Worm (Caenorhabditis elegans) whole organism, young adult: ENCODE measurements around the gene F39G3.3.

Experiments
- D2030.7 ChIP-seq: fragments of 200-800 bp; sonication (Bioruptor generic); IDR thresholded peaks from 2 replicates; pipeline ENCODE4 v1.3.6; 2022; ENCODE audit warnings: missing genetic modification reagents, missing genetic modification characterization, missing compliant biosample characterization
- F22D6.2 ChIP-seq: sonication (generic microtip); optimal IDR thresholded peaks from 2 replicates; lab custom pipeline; 2016; ENCODE audit warnings: mild to moderate bottlenecking, missing genetic modification characterization, missing compliant biosample characterization
- F23B12.7 ChIP-seq: sonication (generic microtip); optimal IDR thresholded peaks from 2 replicates; lab custom pipeline; 2017; ENCODE audit warnings: missing genetic modification characterization, mild to moderate bottlenecking, missing compliant biosample characterization, antibody characterized with exemption, moderate library complexity; ENCODE audit not compliant: insufficient read depth
- F55B11.4 ChIP-seq: sonication (generic microtip); optimal IDR thresholded peaks from 2 replicates; lab custom pipeline; 2016; ENCODE audit warnings: missing compliant biosample characterization, missing genetic modification characterization, borderline replicate concordance; ENCODE audit not compliant: insufficient read depth
- F57A8.1 ChIP-seq: fragments of 200-800 bp; sonication (Bioruptor generic); optimal IDR thresholded peaks from 2 replicates; lab custom pipeline; 2018; ENCODE audit warnings: mild to moderate bottlenecking, missing genetic modification characterization, moderate library complexity, missing compliant biosample characterization
- F57C9.4 ChIP-seq: sonication (generic microtip); optimal IDR thresholded peaks from 2 replicates; lab custom pipeline; 2017; ENCODE audit warnings: mild to moderate bottlenecking, missing genetic modification characterization, missing compliant biosample characterization
- T07F8.4 ChIP-seq: sonication (generic microtip); optimal IDR thresholded peaks from 2 replicates; lab custom pipeline; 2016; ENCODE audit warnings: mild to moderate bottlenecking, missing genetic modification characterization, moderate library complexity, missing compliant biosample characterization
- T26A5.8 ChIP-seq: sonication (generic microtip); optimal IDR thresholded peaks from 2 replicates; lab custom pipeline; 2016; ENCODE audit warnings: missing genetic modification characterization, missing compliant biosample characterization
- Y53F4B.3 ChIP-seq: fragments of 200-800 bp; sonication (Bioruptor generic); IDR thresholded peaks from 2 replicates; pipeline ENCODE4 v1.3.6; 2022; ENCODE audit warnings: missing genetic modification reagents, missing genetic modification characterization, missing compliant biosample characterization
- Y56A3A.18 ChIP-seq: fragments of 200-800 bp; sonication (Bioruptor generic); IDR thresholded peaks from 2 replicates; pipeline ENCODE4 v1.3.6; 2022; ENCODE audit warnings: missing genetic modification reagents, missing genetic modification characterization, missing compliant biosample characterization
- Y67H2A.10 ChIP-seq: fragments of 200-800 bp; sonication (Bioruptor generic); conservative IDR thresholded peaks from 2 replicates; pipeline ENCODE4 v1.3.6; 2022; ENCODE audit warnings: missing genetic modification reagents, missing genetic modification characterization, missing compliant biosample characterization
- Y95B8A.8 ChIP-seq: fragments of 200-800 bp; sonication (Bioruptor generic); IDR thresholded peaks from 2 replicates; pipeline ENCODE4 v1.3.6; 2022; ENCODE audit warnings: missing genetic modification reagents, missing genetic modification characterization, missing compliant biosample characterization
- ama-1 ChIP-seq, 3 experiments: fragments of 150-350 bp in 1 of 3; sonication (generic microtip) in 2 of 3; optimal IDR thresholded peaks; 2 replicates each; lab custom pipeline; 2014 to 2018; ENCODE audit warnings: missing biosample characterization in 2 of 3, missing genetic modification characterization in 2 of 3, missing genetic modification reagents in 2 of 3
- atf-7 ChIP-seq: sonication (generic microtip); optimal IDR thresholded peaks from 2 replicates; lab custom pipeline; 2017; ENCODE audit warnings: mild to moderate bottlenecking, missing genetic modification characterization, missing compliant biosample characterization
- attf-3 ChIP-seq: fragments of 200-800 bp; sonication (Bioruptor generic); conservative IDR thresholded peaks from 2 replicates; pipeline ENCODE4 v1.3.6; 2022; ENCODE audit warnings: missing genetic modification reagents, missing genetic modification characterization, missing compliant biosample characterization
- attf-5 ChIP-seq: fragments of 200-800 bp; sonication (Bioruptor generic); optimal IDR thresholded peaks from 2 replicates; lab custom pipeline; 2018; ENCODE audit warnings: mild to moderate bottlenecking, missing genetic modification characterization, missing compliant biosample characterization
- bed-2 ChIP-seq: fragments of 200-800 bp; sonication (Bioruptor generic); IDR thresholded peaks from 2 replicates; pipeline ENCODE4 v1.3.6; 2022; ENCODE audit warnings: missing genetic modification reagents, missing genetic modification characterization, missing compliant biosample characterization
- cebp-1 ChIP-seq, 2 experiments: fragments of 200-800 bp in 1 of 2; sonication (Bioruptor generic) in 1 of 2; sonication (generic microtip) in 1 of 2; IDR thresholded peaks in 1 of 2; optimal IDR thresholded peaks in 1 of 2; 2 replicates each; pipeline versions ENCODE4 v1.3.6 to Lab custom; 2017 to 2022; ENCODE audit warnings: missing compliant biosample characterization in 2 of 2, missing genetic modification characterization in 2 of 2, mild to moderate bottlenecking in 1 of 2, missing genetic modification reagents in 1 of 2, moderate library complexity in 1 of 2
- cebp-2 ChIP-seq: fragments of 200-800 bp; sonication (Bioruptor generic); IDR thresholded peaks from 2 replicates; pipeline ENCODE4 v1.3.6; 2022; ENCODE audit warnings: missing genetic modification characterization, missing compliant biosample characterization
- ceh-100 ChIP-seq: fragments of 200-800 bp; sonication (Bioruptor generic); IDR thresholded peaks from 2 replicates; pipeline ENCODE4 v1.3.6; 2022; ENCODE audit warnings: missing genetic modification reagents, missing genetic modification characterization, missing compliant biosample characterization
- ceh-27 ChIP-seq: fragments of 200-800 bp; sonication (Bioruptor generic); optimal IDR thresholded peaks from 2 replicates; lab custom pipeline; 2018; ENCODE audit warnings: mild to moderate bottlenecking, missing genetic modification characterization, moderate library complexity, missing compliant biosample characterization
- ceh-58 ChIP-seq: fragments of 200-800 bp; sonication (Bioruptor generic); IDR thresholded peaks from 2 replicates; pipeline ENCODE4 v1.3.6; 2022; ENCODE audit warnings: missing genetic modification characterization, missing compliant biosample characterization
- ceh-79 ChIP-seq: sonication (generic microtip); optimal IDR thresholded peaks from 2 replicates; lab custom pipeline; 2017; ENCODE audit warnings: mild to moderate bottlenecking, missing genetic modification characterization, missing compliant biosample characterization
- ceh-91 ChIP-seq: fragments of 200-800 bp; sonication (Bioruptor generic); IDR thresholded peaks from 2 replicates; pipeline ENCODE4 v1.3.6; 2022; ENCODE audit warnings: missing genetic modification reagents, missing genetic modification characterization, missing compliant biosample characterization
- chd-7 ChIP-seq: sonication (generic microtip); optimal IDR thresholded peaks from 2 replicates; lab custom pipeline; 2016; ENCODE audit warnings: mild to moderate bottlenecking, missing genetic modification characterization, moderate library complexity, missing compliant biosample characterization
- dox-1 ChIP-seq: fragments of 200-800 bp; sonication (Bioruptor generic); IDR thresholded peaks from 2 replicates; pipeline ENCODE4 v1.3.6; 2022; ENCODE audit warnings: missing genetic modification reagents, missing genetic modification characterization, missing compliant biosample characterization
- efl-1 ChIP-seq: fragments of 150-350 bp; optimal IDR thresholded peaks from 2 replicates; lab custom pipeline; 2014; ENCODE audit warnings: missing biosample characterization, missing genetic modification reagents, missing genetic modification characterization
- fkh-3 ChIP-seq: sonication (generic microtip); optimal IDR thresholded peaks from 2 replicates; lab custom pipeline; 2016; ENCODE audit warnings: mild to moderate bottlenecking, missing genetic modification characterization, missing compliant biosample characterization
- hlh-12 ChIP-seq: sonication (generic microtip); optimal IDR thresholded peaks from 2 replicates; lab custom pipeline; 2016; ENCODE audit warnings: missing genetic modification characterization, missing compliant biosample characterization
- hrde-1 ChIP-seq: sonication (generic microtip); optimal IDR thresholded peaks from 2 replicates; lab custom pipeline; 2016; ENCODE audit warnings: missing genetic modification characterization, mild to moderate bottlenecking, missing compliant biosample characterization, moderate library complexity, missing genotype, missing genetic modification reagents, borderline replicate concordance
- lin-40 ChIP-seq: sonication (generic microtip); optimal IDR thresholded peaks from 2 replicates; lab custom pipeline; 2016; ENCODE audit warnings: missing genetic modification characterization, mild to moderate bottlenecking, missing compliant biosample characterization, missing genotype, missing genetic modification reagents
- madf-10 ChIP-seq: sonication (generic microtip); optimal IDR thresholded peaks from 2 replicates; lab custom pipeline; 2016; ENCODE audit warnings: mild to moderate bottlenecking, missing genetic modification characterization, missing compliant biosample characterization
- madf-3 ChIP-seq: fragments of 200-800 bp; sonication (Bioruptor generic); IDR thresholded peaks from 2 replicates; pipeline ENCODE4 v1.3.6; 2022; ENCODE audit warnings: missing genetic modification reagents, missing genetic modification characterization, missing compliant biosample characterization
- madf-6 ChIP-seq: fragments of 200-800 bp; sonication (Bioruptor generic); IDR thresholded peaks from 2 replicates; pipeline ENCODE4 v1.3.6; 2022; ENCODE audit warnings: missing genetic modification reagents, missing genetic modification characterization, missing compliant biosample characterization
- mxl-1 ChIP-seq: sonication (generic microtip); optimal IDR thresholded peaks from 2 replicates; lab custom pipeline; 2016; ENCODE audit warnings: missing genetic modification characterization, missing compliant biosample characterization
- nfya-2 ChIP-seq: fragments of 200-800 bp; sonication (Bioruptor generic); IDR thresholded peaks from 2 replicates; pipeline ENCODE4 v1.3.6; 2022; ENCODE audit warnings: missing genetic modification reagents, missing genetic modification characterization, missing compliant biosample characterization
- nhr-179 ChIP-seq: sonication (generic microtip); optimal IDR thresholded peaks from 2 replicates; lab custom pipeline; 2016; ENCODE audit warnings: mild to moderate bottlenecking, missing genetic modification characterization, missing compliant biosample characterization
- nhr-80 ChIP-seq: sonication (generic microtip); optimal IDR thresholded peaks from 2 replicates; lab custom pipeline; 2016; ENCODE audit warnings: missing genetic modification characterization, missing compliant biosample characterization
- rec-8 ChIP-seq, 2 experiments: sonication (generic microtip); optimal IDR thresholded peaks; 2 replicates each; lab custom pipeline; 2016; ENCODE audit warnings: mild to moderate bottlenecking in 2 of 2, missing genetic modification characterization in 2 of 2, missing genetic modification reagents in 2 of 2, missing genotype in 2 of 2, missing biosample characterization in 1 of 2, missing compliant biosample characterization in 1 of 2, moderate library complexity in 1 of 2
- snpc-3.4 ChIP-seq: sonication (generic microtip); optimal IDR thresholded peaks from 2 replicates; lab custom pipeline; 2017; ENCODE audit warnings: missing genetic modification characterization, mild to moderate bottlenecking, missing compliant biosample characterization, antibody characterized with exemption, moderate library complexity, missing genotype, missing genetic modification reagents
- sptf-2 ChIP-seq: fragments of 200-800 bp; sonication (Bioruptor generic); optimal IDR thresholded peaks from 2 replicates; lab custom pipeline; 2018; ENCODE audit warnings: mild to moderate bottlenecking, missing genetic modification characterization, missing compliant biosample characterization
- tlf-1 ChIP-seq: fragments of 200-800 bp; sonication (Bioruptor generic); optimal IDR thresholded peaks from 2 replicates; lab custom pipeline; 2018; ENCODE audit warnings: mild to moderate bottlenecking, missing genetic modification characterization, missing compliant biosample characterization
- unc-130 ChIP-seq: sonication (generic microtip); optimal IDR thresholded peaks from 2 replicates; lab custom pipeline; 2016; ENCODE audit warnings: missing genetic modification reagents, missing genetic modification characterization, missing compliant biosample characterization
- zfh-2 ChIP-seq: fragments of 200-800 bp; sonication (Bioruptor generic); conservative IDR thresholded peaks from 2 replicates; pipeline ENCODE4 v1.3.6; 2022; ENCODE audit warnings: missing genetic modification reagents, missing genetic modification characterization, missing compliant biosample characterization
- ztf-22 ChIP-seq: fragments of 200-800 bp; sonication (Bioruptor generic); optimal IDR thresholded peaks from 2 replicates; lab custom pipeline; 2018; ENCODE audit warnings: mild to moderate bottlenecking, missing genetic modification characterization, moderate library complexity, missing compliant biosample characterization
- ztf-25 ChIP-seq: fragments of 200-800 bp; sonication (Bioruptor generic); IDR thresholded peaks from 2 replicates; pipeline ENCODE4 v1.3.6; 2022; ENCODE audit warnings: missing genetic modification reagents, missing genetic modification characterization, missing compliant biosample characterization

F39G3.3 gene

ce11 chrV:4687944-4688505, 43.7 kb upstream of the F39G3.3 start, which contains the start of gene K03B4.2 (continued):
- TF ChIP-seq cebp-2 (GFP tag; lab: Robert Waterston, UW) (0 out of 2 replicates have a peak, but pooled peaks have one; percentile 45), madf-6 (GFP tag; lab: Robert Waterston, UW) (peak; percentile 34), ama-1 (optimal IDR thresholded peaks at IDR 0.05; lab: Kevin White, UChicago) (peak; percentile 59), ama-1 (GFP tag; optimal IDR thresholded peaks at IDR 0.05; lab: Kevin White, UChicago) (no peak), zfh-2 (GFP tag; lab: Robert Waterston, UW) (peak; percentile 64), Y56A3A.18 (GFP tag; lab: Robert Waterston, UW) (0 out of 2 replicates have a peak, but pooled peaks have one; percentile 7)

DNA sequence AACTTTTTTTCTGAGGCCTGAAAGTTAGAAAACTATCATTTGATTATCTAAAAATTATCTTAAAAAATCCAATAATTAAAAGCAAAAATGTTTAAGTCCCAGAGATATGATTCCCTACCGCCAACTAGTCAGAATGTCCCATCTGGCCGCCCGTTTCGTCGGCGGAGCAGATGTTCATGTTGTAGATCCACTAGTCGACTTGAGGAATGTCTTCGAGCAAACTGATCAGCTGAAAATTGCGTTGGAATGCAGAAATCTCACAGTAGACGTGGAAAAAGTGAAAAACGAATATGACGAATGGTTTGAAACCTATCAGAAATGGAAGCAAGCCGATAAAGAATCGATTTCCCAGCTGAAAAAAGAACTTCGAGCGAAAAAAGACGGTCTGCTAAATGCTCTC, 42.5 kb upstream of the F39G3.3 start, which contains the start of gene K03B4.1:
Gene K03B4.1, plus strand, starts transcription at position 97 of the 400 bp plus-strand sequence.
- no peak for TF ChIP-seq attf-5
- TF ChIP-seq fkh-3 (tag; lab: Kevin White, UChicago) = no peak
- no peak for TF ChIP-seq hlh-12 (tag; lab: Kevin White, UChicago)
- TF ChIP-seq attf-3 (GFP tag; lab: Robert Waterston, UW) = no peak
- no peak for TF ChIP-seq efl-1 (GFP tag; lab: Kevin White, UChicago)
- no peak for TF ChIP-seq tlf-1 (GFP tag; lab: Kevin White, UChicago)
- no peak for TF ChIP-seq F22D6.2 (tag; lab: Kevin White, UChicago)
- no peak for TF ChIP-seq rec-8 (tag; optimal IDR thresholded peaks at IDR 0.05; lab: Kevin White, UChicago)
- no peak for TF ChIP-seq ztf-22 (GFP tag; lab: Kevin White, UChicago)
- no peak for TF ChIP-seq bed-2 (GFP tag; lab: Robert Waterston, UW)
- TF ChIP-seq snpc-3.4 (tag; lab: Kevin White, UChicago) = no peak
- peak; percentile 32 for TF ChIP-seq hrde-1 (tag; lab: Kevin White, UChicago)
- no peak for TF ChIP-seq ceh-91 (GFP tag; lab: Robert Waterston, UW)
- no peak for TF ChIP-seq mxl-1 (tag; lab: Kevin White, UChicago)
- TF ChIP-seq D2030.7 (GFP tag; lab: Robert Waterston, UW) = no peak
- no peak for TF ChIP-seq Y67H2A.10 (GFP tag; lab: Robert Waterston, UW)
- TF ChIP-seq nhr-179 (tag; lab: Kevin White, UChicago) = no peak
- TF ChIP-seq madf-10 (tag; lab: Kevin White, UChicago) = no peak
- no peak for TF ChIP-seq ztf-25
- no peak for TF ChIP-seq F23B12.7 (tag; lab: Kevin White, UChicago)
- no peak for TF ChIP-seq F57C9.4 (tag; lab: Kevin White, UChicago)
- no peak for TF ChIP-seq nhr-80 (tag; lab: Kevin White, UChicago)
- TF ChIP-seq Y53F4B.3 = no peak
- TF ChIP-seq T26A5.8 (tag; lab: Kevin White, UChicago) = no peak
- no peak for TF ChIP-seq madf-3 (GFP tag; lab: Robert Waterston, UW)
- no peak for TF ChIP-seq cebp-1 (GFP tag; IDR thresholded peaks at IDR 0.05; lab: Robert Waterston, UW)
- no peak for TF ChIP-seq cebp-1 (tag; optimal IDR thresholded peaks at IDR 0.05; lab: Kevin White, UChicago)
- no peak for TF ChIP-seq F55B11.4
- TF ChIP-seq sptf-2 (GFP tag; lab: Kevin White, UChicago) = no peak
- no peak for TF ChIP-seq unc-130 (GFP tag; lab: Kevin White, UChicago)
- TF ChIP-seq ceh-58 (GFP tag; lab: Robert Waterston, UW) = peak; percentile 50; the same call in 1 of the 2 replicates
- TF ChIP-seq atf-7 (tag; lab: Kevin White, UChicago) = no peak
- TF ChIP-seq lin-40 (tag; lab: Kevin White, UChicago) = no peak
- no peak for TF ChIP-seq chd-7 (tag; lab: Kevin White, UChicago)
- no peak for TF ChIP-seq ceh-100 (GFP tag; lab: Robert Waterston, UW)
- 0 out of 2 replicates have a peak, but pooled peaks have one; percentile 25 for TF ChIP-seq dox-1
- TF ChIP-seq F57A8.1 (GFP tag; lab: Kevin White, UChicago) = no peak
- no peak for TF ChIP-seq ceh-27 (GFP tag; lab: Kevin White, UChicago)
- TF ChIP-seq Y95B8A.8 = no peak
- no peak for TF ChIP-seq T07F8.4 (tag; lab: Kevin White, UChicago)
- TF ChIP-seq ceh-79 (tag; lab: Kevin White, UChicago) = peak; percentile 46
- no peak for TF ChIP-seq nfya-2
